Fruit fly (Drosophila melanogaster) whole organism, embryonic: Measurements from ENCODE around the gene CG4854.
A peak's percentile ranks its signal among the peaks of the same experiment; 100 is the strongest.

Experiments used
- ATbp ChIP-seq: fragments of 200-800 bp; sonication (Bioruptor generic); optimal IDR thresholded peaks from 2 replicates; lab custom pipeline; 2017; ENCODE audit warnings: missing biosample characterization, mild to moderate bottlenecking, missing genetic modification characterization, missing genetic modification reagents
- Atf-2 ChIP-seq: fragments of 200-800 bp; sonication (Bioruptor generic); optimal IDR thresholded peaks from 2 replicates; lab custom pipeline; 2016; ENCODE audit warnings: missing biosample characterization, missing genetic modification characterization
- Awh ChIP-seq: fragments of 200-800 bp; sonication (Bioruptor generic); IDR thresholded peaks from 2 replicates; pipeline ENCODE4, ENCODE4 v1.3.6; 2022; ENCODE audit warnings: missing biosample characterization, missing genetic modification characterization
- Bteb2 ChIP-seq: fragments of 200-800 bp; sonication (Bioruptor generic); optimal IDR thresholded peaks from 2 replicates; lab custom pipeline; 2016; ENCODE audit warnings: missing biosample characterization, missing genetic modification characterization
- CG10462 ChIP-seq: fragments of 200-800 bp; sonication (Bioruptor generic); optimal IDR thresholded peaks from 2 replicates; lab custom pipeline; 2016; ENCODE audit warnings: missing biosample characterization, missing genetic modification characterization
- CG10565 ChIP-seq: fragments of 200-800 bp; sonication (Bioruptor generic); optimal IDR thresholded peaks from 3 replicates; lab custom pipeline; 2016; ENCODE audit warnings: missing biosample characterization, mild to moderate bottlenecking, missing genetic modification characterization
- CG13775 ChIP-seq: fragments of 200-800 bp; sonication (Bioruptor generic); optimal IDR thresholded peaks from 3 replicates; lab custom pipeline; 2017; ENCODE audit warnings: missing biosample characterization, mild to moderate bottlenecking, missing genetic modification characterization
- CG15479 ChIP-seq: fragments of 200-800 bp; sonication (Bioruptor generic); optimal IDR thresholded peaks from 3 replicates; lab custom pipeline; 2019; ENCODE audit warnings: missing biosample characterization, mild to moderate bottlenecking, missing genetic modification characterization, moderate library complexity
- CG16779 ChIP-seq: fragments of 200-800 bp; sonication (Bioruptor generic); IDR thresholded peaks from 2 replicates; pipeline ENCODE4 v1.3.6; 2022; ENCODE audit warnings: missing biosample characterization, missing genetic modification characterization
- CG16863 ChIP-seq: fragments of 200-800 bp; sonication (Bioruptor generic); optimal IDR thresholded peaks from 3 replicates; lab custom pipeline; 2016; ENCODE audit warnings: missing biosample characterization, missing genetic modification characterization
- CG17328 ChIP-seq: fragments of 200-800 bp; sonication (Bioruptor generic); IDR thresholded peaks from 2 replicates; pipeline ENCODE4 v1.3.6; 2022; ENCODE audit warnings: missing biosample characterization, missing genetic modification characterization
- CG18262 ChIP-seq: fragments of 200-800 bp; optimal IDR thresholded peaks from 3 replicates; lab custom pipeline; 2019; ENCODE audit warnings: missing biosample characterization, mild to moderate bottlenecking, missing genetic modification characterization, moderate library complexity
- CG18476 ChIP-seq: fragments of 200-800 bp; sonication (Bioruptor generic); optimal IDR thresholded peaks from 2 replicates; lab custom pipeline; 2016; ENCODE audit warnings: missing biosample characterization, mild to moderate bottlenecking, missing genetic modification characterization
- CG7839 ChIP-seq: fragments of 200-800 bp; sonication (Bioruptor generic); optimal IDR thresholded peaks from 3 replicates; lab custom pipeline; 2018; ENCODE audit warnings: missing biosample characterization, mild to moderate bottlenecking, missing genetic modification characterization, moderate library complexity
- CG8089 ChIP-seq: fragments of 200-800 bp; sonication (Bioruptor generic); optimal IDR thresholded peaks from 3 replicates; lab custom pipeline; 2016; ENCODE audit warnings: missing biosample characterization, missing genetic modification characterization
- CG8388 ChIP-seq: fragments of 200-800 bp; sonication (Bioruptor generic); optimal IDR thresholded peaks from 2 replicates; lab custom pipeline; 2019; ENCODE audit warnings: missing biosample characterization, mild to moderate bottlenecking, missing genetic modification characterization, moderate library complexity
- CG9797 ChIP-seq: fragments of 200-800 bp; sonication (Bioruptor generic); optimal IDR thresholded peaks from 3 replicates; lab custom pipeline; 2018; ENCODE audit warnings: missing biosample characterization, mild to moderate bottlenecking, missing genetic modification characterization
- CrebB ChIP-seq: fragments of 200-800 bp; sonication (Bioruptor generic); optimal IDR thresholded peaks from 3 replicates; lab custom pipeline; 2018; ENCODE audit warnings: missing biosample characterization, mild to moderate bottlenecking, missing genetic modification characterization
- Dad ChIP-seq: fragments of 200-800 bp; sonication (Bioruptor generic); optimal IDR thresholded peaks from 3 replicates; lab custom pipeline; 2016; ENCODE audit warnings: missing biosample characterization, missing genetic modification characterization
- Dek ChIP-seq: fragments of 200-800 bp; sonication (Bioruptor generic); optimal IDR thresholded peaks from 3 replicates; lab custom pipeline; 2019; ENCODE audit warnings: missing biosample characterization, mild to moderate bottlenecking, missing genetic modification characterization, moderate library complexity
- E2f1 ChIP-seq: fragments of 200-800 bp; sonication (Bioruptor generic); IDR thresholded peaks from 2 replicates; pipeline ENCODE4 v1.3.6; 2022; ENCODE audit warnings: missing biosample characterization, missing genetic modification characterization
- Eip74EF ChIP-seq, 2 experiments: fragments of 200-800 bp in 1 of 2; fragments of >200 bp in 1 of 2; sonication (Bioruptor generic) in 1 of 2; optimal IDR thresholded peaks; 2 replicates each; lab custom pipeline; 2017 to 2019; ENCODE audit warnings: missing biosample characterization in 2 of 2, missing genetic modification characterization in 2 of 2, mild to moderate bottlenecking in 1 of 2, moderate library complexity in 1 of 2
- HLH4C ChIP-seq: fragments of 200-800 bp; sonication (Bioruptor generic); IDR thresholded peaks from 3 replicates; pipeline ENCODE4 v1.3.6; 2022; ENCODE audit warnings: missing biosample characterization, missing genetic modification characterization; ENCODE audit not compliant: partially characterized antibody
- Opbp ChIP-seq: fragments of 200-800 bp; sonication (Bioruptor generic); IDR thresholded peaks from 3 replicates; pipeline ENCODE4 v1.3.6; 2022; ENCODE audit warnings: missing biosample characterization, missing genetic modification characterization; ENCODE audit not compliant: partially characterized antibody
- Ptx1 ChIP-seq: fragments of 200-800 bp; sonication (Bioruptor generic); IDR thresholded peaks from 2 replicates; pipeline ENCODE4 v1.3.6; 2022; ENCODE audit warnings: missing biosample characterization, missing genetic modification characterization
- ab ChIP-seq: fragments of 200-800 bp; sonication (Bioruptor generic); optimal IDR thresholded peaks from 2 replicates; lab custom pipeline; 2016; ENCODE audit warnings: missing biosample characterization, missing genetic modification characterization
- br ChIP-seq: fragments of >200 bp; optimal IDR thresholded peaks from 2 replicates; lab custom pipeline; 2017
- cad ChIP-seq: fragments of >200 bp; optimal IDR thresholded peaks from 2 replicates; lab custom pipeline; 2017; ENCODE audit warnings: missing biosample characterization, missing genetic modification characterization
- corto ChIP-seq: fragments of 200-800 bp; sonication (Bioruptor generic); optimal IDR thresholded peaks from 2 replicates; lab custom pipeline; 2016; ENCODE audit warnings: missing biosample characterization, mild to moderate bottlenecking, missing genetic modification characterization, moderate library complexity
- esg ChIP-seq: fragments of 200-800 bp; sonication (Bioruptor generic); conservative IDR thresholded peaks from 2 replicates; pipeline ENCODE4 v1.3.6; 2022; ENCODE audit warnings: missing biosample characterization, missing genetic modification characterization
- ewg ChIP-seq: fragments of 200-800 bp; sonication (Bioruptor generic); optimal IDR thresholded peaks from 3 replicates; lab custom pipeline; 2017; ENCODE audit warnings: mild to moderate bottlenecking, missing biosample characterization, missing genetic modification reagents, missing genetic modification characterization
- fd96Cb ChIP-seq: fragments of 200-800 bp; sonication (Bioruptor generic); optimal IDR thresholded peaks from 2 replicates; lab custom pipeline; 2018; ENCODE audit warnings: missing biosample characterization, mild to moderate bottlenecking, missing genetic modification characterization, moderate library complexity
- ftz-f1 ChIP-seq: fragments of 200-800 bp; sonication (Bioruptor generic); optimal IDR thresholded peaks from 2 replicates; lab custom pipeline; 2016; ENCODE audit warnings: missing biosample characterization, missing genetic modification characterization
- gsb-n ChIP-seq: fragments of 200-800 bp; sonication (Bioruptor generic); optimal IDR thresholded peaks from 3 replicates; lab custom pipeline; 2018; ENCODE audit warnings: missing biosample characterization, mild to moderate bottlenecking, missing genetic modification characterization
- h ChIP-seq: fragments of >200 bp; optimal IDR thresholded peaks from 2 replicates; lab custom pipeline; 2017
- jigr1 ChIP-seq: fragments of 200-800 bp; sonication (Bioruptor generic); IDR thresholded peaks from 3 replicates; pipeline ENCODE4 v1.3.6; 2022; ENCODE audit warnings: missing biosample characterization, missing genetic modification characterization
- kay ChIP-seq: fragments of 200-800 bp; sonication (Bioruptor generic); optimal IDR thresholded peaks from 2 replicates; lab custom pipeline; 2016; ENCODE audit warnings: missing biosample characterization, missing genetic modification characterization
- lab ChIP-seq: fragments of 200-800 bp; sonication (Bioruptor generic); optimal IDR thresholded peaks from 3 replicates; lab custom pipeline; 2017; ENCODE audit warnings: missing biosample characterization, missing genetic modification characterization, mild to moderate bottlenecking, moderate library complexity, missing genetic modification reagents
- luna ChIP-seq: fragments of 200-800 bp; sonication (Bioruptor generic); optimal IDR thresholded peaks from 2 replicates; lab custom pipeline; 2016; ENCODE audit warnings: missing biosample characterization, missing genetic modification characterization
- nerfin-1 ChIP-seq: fragments of 200-800 bp; sonication (Bioruptor generic); optimal IDR thresholded peaks from 3 replicates; lab custom pipeline; 2019; ENCODE audit warnings: missing biosample characterization, mild to moderate bottlenecking, missing genetic modification characterization, moderate library complexity
- nerfin-2 ChIP-seq: fragments of 200-800 bp; sonication (Bioruptor generic); IDR thresholded peaks from 2 replicates; pipeline ENCODE4 v1.3.6; 2022; ENCODE audit warnings: missing biosample characterization, missing genetic modification characterization; ENCODE audit not compliant: partially characterized antibody
- psq ChIP-seq: fragments of 200-800 bp; sonication (Bioruptor generic); optimal IDR thresholded peaks from 2 replicates; lab custom pipeline; 2017; ENCODE audit warnings: missing biosample characterization, missing genetic modification characterization
- pum ChIP-seq: fragments of 200-800 bp; sonication (Bioruptor generic); optimal IDR thresholded peaks from 2 replicates; lab custom pipeline; 2016; ENCODE audit warnings: missing biosample characterization, missing genetic modification characterization
- rib ChIP-seq: fragments of 200-800 bp; sonication (Bioruptor generic); IDR thresholded peaks from 2 replicates; pipeline ENCODE4 v1.3.6; 2022; ENCODE audit warnings: missing biosample characterization, missing genetic modification characterization
- run ChIP-seq: fragments of 200-800 bp; sonication (Bioruptor generic); optimal IDR thresholded peaks from 3 replicates; lab custom pipeline; 2018; ENCODE audit warnings: missing biosample characterization, mild to moderate bottlenecking, missing genetic modification characterization
- salm ChIP-seq: fragments of 200-800 bp; sonication (Bioruptor generic); optimal IDR thresholded peaks from 2 replicates; lab custom pipeline; 2018; ENCODE audit warnings: missing biosample characterization, mild to moderate bottlenecking, missing genetic modification characterization
- so ChIP-seq: fragments of 200-800 bp; sonication (Bioruptor generic); IDR thresholded peaks from 3 replicates; pipeline ENCODE4 v1.3.6; 2022; ENCODE audit warnings: missing biosample characterization, missing genetic modification characterization
- sob ChIP-seq: fragments of 200-800 bp; sonication (Bioruptor generic); IDR thresholded peaks from 2 replicates; pipeline ENCODE4 v1.3.6; 2022; ENCODE audit warnings: missing biosample characterization, missing genetic modification characterization
- tap ChIP-seq: fragments of 200-800 bp; optimal IDR thresholded peaks from 3 replicates; lab custom pipeline; 2019; ENCODE audit warnings: missing biosample characterization, mild to moderate bottlenecking, missing genetic modification characterization, moderate library complexity
- tgo ChIP-seq: fragments of 200-800 bp; sonication (Bioruptor generic); IDR thresholded peaks from 3 replicates; pipeline ENCODE4 v1.3.6; 2022; ENCODE audit warnings: missing biosample characterization, missing genetic modification characterization

The CG4854 gene

DNA sequence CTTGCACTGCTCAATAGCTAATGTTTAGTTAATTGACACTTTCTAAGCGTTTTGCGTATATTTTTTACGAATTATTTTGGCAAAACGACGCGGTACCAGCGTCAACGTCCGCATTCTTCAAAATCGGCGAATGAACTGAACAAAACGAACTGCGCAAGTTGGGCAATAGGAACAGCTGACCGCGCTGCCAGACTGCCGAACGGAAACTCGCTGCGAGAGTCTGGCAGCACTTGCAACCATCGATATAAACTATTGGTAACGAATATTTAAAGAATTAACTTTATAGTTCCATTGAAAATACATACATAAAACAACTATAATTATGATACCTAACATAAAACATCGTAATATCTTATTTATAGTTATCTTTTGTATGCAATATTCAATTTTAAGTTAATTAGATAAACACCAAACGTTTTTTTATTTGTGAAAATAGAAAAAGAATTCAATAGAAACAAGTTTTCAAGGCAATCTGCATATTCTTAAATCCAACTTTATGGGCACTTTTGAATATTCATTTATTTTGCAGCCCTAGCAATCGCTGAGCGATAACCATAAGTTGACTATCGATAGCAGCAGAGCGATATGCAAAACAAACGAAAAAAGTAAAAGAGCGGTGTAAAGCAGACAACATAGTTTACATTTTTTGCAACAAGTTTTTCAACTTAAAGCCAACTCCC is 19.3 kb upstream of the CG4854 start, which contains the start of the genes Hs6st and MED25 (continued):
- no peak for TF ChIP-seq Atf-2 (GFP tag; lab: Kevin White, UChicago)
- peak; percentile 78 for TF ChIP-seq HLH4C (GFP tag; lab: Robert Waterston, UW)
- TF ChIP-seq Opbp (GFP tag; lab: Robert Waterston, UW): peak; percentile 68
- TF ChIP-seq CG16779 (GFP tag; lab: Robert Waterston, UW): no peak
- TF ChIP-seq CG18262 (tag; lab: Kevin White, UChicago): peak; percentile 29
- TF ChIP-seq sob (GFP tag; lab: Robert Waterston, UW): peak; percentile 62
- peak; percentile 53 for TF ChIP-seq fd96Cb (tag; lab: Kevin White, UChicago)
- no peak for TF ChIP-seq corto
- no peak for TF ChIP-seq luna (GFP tag; lab: Kevin White, UChicago)
- peak; percentile 62; the same call in 1 of the 2 replicates for TF ChIP-seq nerfin-2 (GFP tag; lab: Robert Waterston, UW)
- peak; percentile 10 for TF ChIP-seq nerfin-1 (tag; lab: Kevin White, UChicago)
- 0 out of 2 replicates have a peak, but pooled peaks have one; percentile 13 for TF ChIP-seq Awh (GFP tag; lab: Robert Waterston, UW)
- peak; percentile 13 for TF ChIP-seq ftz-f1 (GFP tag; lab: Kevin White, UChicago)
- peak; percentile 37; the same call in 1 of the 2 replicates for TF ChIP-seq E2f1 (GFP tag; lab: Robert Waterston, UW)
- peak; percentile 50 for TF ChIP-seq CG7839 (tag; lab: Kevin White, UChicago)
- TF ChIP-seq tgo (GFP tag; lab: Robert Waterston, UW): no peak; the same call in 2 of the 3 replicates
- peak; percentile 97 for TF ChIP-seq psq (GFP tag; lab: Kevin White, UChicago)
- peak; percentile 18; the same call in 1 of the 2 replicates for TF ChIP-seq rib
- peak; percentile 30 for TF ChIP-seq Dad
- no peak for TF ChIP-seq Dek (tag; lab: Kevin White, UChicago)
- peak; percentile 57 for TF ChIP-seq kay (GFP tag; lab: Kevin White, UChicago)
- TF ChIP-seq br: no peak
- TF ChIP-seq CG10565 (GFP tag; lab: Kevin White, UChicago): no peak
- TF ChIP-seq CG17328 (GFP tag; lab: Robert Waterston, UW): peak; percentile 25
- no peak for TF ChIP-seq Bteb2
- peak; percentile 37 for TF ChIP-seq CG18476 (GFP tag; lab: Kevin White, UChicago)
- TF ChIP-seq CrebB (tag; lab: Kevin White, UChicago): peak; percentile 39
- TF ChIP-seq CG16863 (GFP tag; lab: Kevin White, UChicago): no peak
- TF ChIP-seq Eip74EF (GFP tag; optimal IDR thresholded peaks at IDR 0.05; lab: Kevin White, UChicago): no peak
- TF ChIP-seq jigr1 (GFP tag; lab: Robert Waterston, UW): no peak
- TF ChIP-seq CG9797 (GFP tag; lab: Kevin White, UChicago): peak; percentile 52
- peak; percentile 41 for TF ChIP-seq CG13775 (GFP tag; lab: Kevin White, UChicago)
- TF ChIP-seq ab (GFP tag; lab: Kevin White, UChicago): no peak
- no peak for TF ChIP-seq CG8089 (GFP tag; lab: Kevin White, UChicago)
- TF ChIP-seq CG8388 (GFP tag; lab: Kevin White, UChicago): no peak
- TF ChIP-seq pum (GFP tag; lab: Kevin White, UChicago): no peak
- no peak for TF ChIP-seq salm
- TF ChIP-seq gsb-n: no peak
- no peak for TF ChIP-seq cad (GFP tag; lab: Kevin White, UChicago)
- TF ChIP-seq esg (GFP tag; lab: Robert Waterston, UW): no peak
- no peak for TF ChIP-seq h (lab: Kevin White, UChicago)
- no peak for TF ChIP-seq run (tag; lab: Kevin White, UChicago)
- TF ChIP-seq ewg: peak; percentile 81
- no peak for TF ChIP-seq so (GFP tag; lab: Robert Waterston, UW)
- peak; percentile 2 for TF ChIP-seq tap
- no peak for TF ChIP-seq CG10462
- peak; percentile 78 for TF ChIP-seq lab
- TF ChIP-seq CG15479: peak; percentile 69
- TF ChIP-seq ATbp (GFP tag; lab: Kevin White, UChicago): no peak
- TF ChIP-seq Ptx1 (GFP tag; lab: Robert Waterston, UW): 0 out of 2 replicates have a peak, but pooled peaks have one; percentile 15
